Fruit fly (Drosophila melanogaster) whole organism, embryonic: ENCODE measurements around the gene dmrt11E.

Experiments used
- Aef1 ChIP-seq: fragments of 200-800 bp; sonication (Bioruptor generic); IDR thresholded peaks from 3 replicates; pipeline ENCODE4 v1.3.6; 2022; ENCODE audit warnings: missing biosample characterization, missing genetic modification characterization
- CG10462 ChIP-seq: fragments of 200-800 bp; sonication (Bioruptor generic); optimal IDR thresholded peaks from 2 replicates; lab custom pipeline; 2016; ENCODE audit warnings: missing biosample characterization, missing genetic modification characterization
- CG11093 ChIP-seq: fragments of 200-800 bp; sonication (Bioruptor generic); IDR thresholded peaks from 3 replicates; pipeline ENCODE4 v1.3.6; 2022; ENCODE audit warnings: missing biosample characterization, missing genetic modification characterization
- CG13123 ChIP-seq: fragments of 200-800 bp; sonication (Bioruptor generic); optimal IDR thresholded peaks from 2 replicates; lab custom pipeline; 2016; ENCODE audit warnings: missing biosample characterization, missing genetic modification characterization
- CG14014 ChIP-seq: fragments of 200-800 bp; sonication (Bioruptor generic); IDR thresholded peaks from 2 replicates; pipeline ENCODE4 v1.3.6; 2022; ENCODE audit warnings: missing biosample characterization, missing genetic modification characterization
- CG15514 ChIP-seq: fragments of 200-800 bp; sonication (Bioruptor generic); optimal IDR thresholded peaks from 3 replicates; lab custom pipeline; 2017; ENCODE audit warnings: missing biosample characterization, missing genetic modification characterization, mild to moderate bottlenecking, moderate library complexity, missing genetic modification reagents
- CG15601 ChIP-seq: fragments of 200-800 bp; sonication (Bioruptor generic); optimal IDR thresholded peaks from 3 replicates; lab custom pipeline; 2019; ENCODE audit warnings: missing biosample characterization, mild to moderate bottlenecking, missing genetic modification characterization, moderate library complexity
- CG1602 ChIP-seq: fragments of 200-800 bp; sonication (Bioruptor generic); optimal IDR thresholded peaks from 3 replicates; lab custom pipeline; 2016; ENCODE audit warnings: missing biosample characterization, missing genetic modification characterization
- CG16813 ChIP-seq: fragments of 200-800 bp; sonication (Bioruptor generic); IDR thresholded peaks from 3 replicates; pipeline ENCODE4 v1.3.6; 2022; ENCODE audit warnings: missing biosample characterization, missing genetic modification characterization; ENCODE audit not compliant: partially characterized antibody
- CG17328 ChIP-seq: fragments of 200-800 bp; sonication (Bioruptor generic); IDR thresholded peaks from 2 replicates; pipeline ENCODE4 v1.3.6; 2022; ENCODE audit warnings: missing biosample characterization, missing genetic modification characterization
- CG30403 ChIP-seq: fragments of 200-800 bp; sonication (Bioruptor generic); optimal IDR thresholded peaks from 3 replicates; lab custom pipeline; 2016; ENCODE audit warnings: missing biosample characterization, missing genetic modification characterization
- CG31224 ChIP-seq: fragments of 200-800 bp; sonication (Bioruptor generic); IDR thresholded peaks from 2 replicates; pipeline ENCODE4 v1.3.6; 2022; ENCODE audit warnings: missing biosample characterization, missing genetic modification characterization
- CG34422 ChIP-seq: fragments of 200-800 bp; sonication (Bioruptor generic); IDR thresholded peaks from 3 replicates; pipeline ENCODE4 v1.3.6; 2022; ENCODE audit warnings: missing biosample characterization, missing genetic modification characterization
- CG4360 ChIP-seq: fragments of 200-800 bp; sonication (Bioruptor generic); IDR thresholded peaks from 2 replicates; pipeline ENCODE4 v1.3.6; 2022; ENCODE audit warnings: missing biosample characterization, missing genetic modification characterization
- CG5953 ChIP-seq: fragments of 200-800 bp; sonication (Bioruptor generic); IDR thresholded peaks from 2 replicates; pipeline ENCODE4 v1.3.6; 2022; ENCODE audit warnings: missing biosample characterization, missing genetic modification characterization
- CG6683 ChIP-seq: fragments of 200-800 bp; sonication (Bioruptor generic); optimal IDR thresholded peaks from 2 replicates; lab custom pipeline; 2017; ENCODE audit warnings: missing biosample characterization, mild to moderate bottlenecking, missing genetic modification characterization, missing genetic modification reagents
- CG8944 ChIP-seq: fragments of 200-800 bp; sonication (Bioruptor generic); optimal IDR thresholded peaks from 3 replicates; lab custom pipeline; 2016; ENCODE audit warnings: missing biosample characterization, missing genetic modification characterization
- CG9876 ChIP-seq: fragments of 200-800 bp; sonication (Bioruptor generic); optimal IDR thresholded peaks from 2 replicates; lab custom pipeline; 2016; ENCODE audit warnings: missing biosample characterization, missing genetic modification characterization
- D19A ChIP-seq: fragments of 200-800 bp; optimal IDR thresholded peaks from 3 replicates; lab custom pipeline; 2019; ENCODE audit warnings: missing biosample characterization, mild to moderate bottlenecking, missing genetic modification characterization, moderate library complexity
- Dll ChIP-seq: fragments of 200-800 bp; sonication (Bioruptor generic); IDR thresholded peaks from 4 replicates; pipeline ENCODE4 v1.3.6; 2022; ENCODE audit warnings: missing biosample characterization, missing genetic modification characterization; ENCODE audit not compliant: partially characterized antibody
- Doc3 ChIP-seq: fragments of 200-800 bp; sonication (Bioruptor generic); IDR thresholded peaks from 3 replicates; pipeline ENCODE4 v1.3.6; 2022; ENCODE audit warnings: missing biosample characterization, missing genetic modification characterization; ENCODE audit not compliant: partially characterized antibody
- Drgx ChIP-seq: fragments of 200-800 bp; sonication (Bioruptor generic); IDR thresholded peaks from 2 replicates; pipeline ENCODE4 v1.3.6; 2022; ENCODE audit warnings: missing biosample characterization, missing genetic modification characterization
- E2f2 ChIP-seq: fragments of 200-800 bp; sonication (Bioruptor generic); IDR thresholded peaks from 2 replicates; pipeline ENCODE4 v1.3.6; 2022; ENCODE audit warnings: missing biosample characterization, missing genetic modification characterization
- Fer1 ChIP-seq: fragments of 200-800 bp; sonication (Bioruptor generic); optimal IDR thresholded peaks from 2 replicates; lab custom pipeline; 2017; ENCODE audit warnings: missing biosample characterization, mild to moderate bottlenecking, missing genetic modification characterization
- Fer3 ChIP-seq: fragments of 200-800 bp; sonication (Bioruptor generic); optimal IDR thresholded peaks from 2 replicates; lab custom pipeline; 2018; ENCODE audit warnings: missing biosample characterization, mild to moderate bottlenecking, missing genetic modification characterization, moderate library complexity
- MBD-R2 ChIP-seq: fragments of 200-800 bp; sonication (Bioruptor generic); IDR thresholded peaks from 2 replicates; pipeline ENCODE4 v1.3.6; 2022; ENCODE audit warnings: missing biosample characterization, missing genetic modification characterization
- Max ChIP-seq: fragments of 200-800 bp; sonication (Bioruptor generic); optimal IDR thresholded peaks from 2 replicates; lab custom pipeline; 2016; ENCODE audit warnings: missing biosample characterization, mild to moderate bottlenecking, missing genetic modification characterization
- Meics ChIP-seq: fragments of 200-800 bp; sonication (Bioruptor generic); optimal IDR thresholded peaks from 2 replicates; lab custom pipeline; 2017; ENCODE audit warnings: missing biosample characterization, mild to moderate bottlenecking, missing genetic modification characterization
- NfI ChIP-seq: fragments of 200-800 bp; sonication (Bioruptor generic); optimal IDR thresholded peaks from 3 replicates; lab custom pipeline; 2018; ENCODE audit warnings: missing biosample characterization, mild to moderate bottlenecking, missing genetic modification characterization, moderate library complexity
- Pdp1 ChIP-seq, 2 experiments: fragments of 200-800 bp; sonication (Bioruptor generic); optimal IDR thresholded peaks; 3 replicates each; lab custom pipeline; 2016; ENCODE audit warnings: missing biosample characterization in 2 of 2, missing genetic modification characterization in 2 of 2, mild to moderate bottlenecking in 1 of 2, moderate library complexity in 1 of 2
- Ravus ChIP-seq: fragments of 200-800 bp; sonication (Bioruptor generic); IDR thresholded peaks from 2 replicates; pipeline ENCODE4 v1.3.6; 2022; ENCODE audit warnings: missing biosample characterization, missing genetic modification characterization
- Scr ChIP-seq: fragments of 200-800 bp; sonication (Bioruptor generic); IDR thresholded peaks from 2 replicates; pipeline ENCODE4 v1.3.6; 2022; ENCODE audit warnings: missing biosample characterization, missing genetic modification characterization; ENCODE audit not compliant: partially characterized antibody
- Sin3A ChIP-seq: fragments of >200 bp; optimal IDR thresholded peaks from 2 replicates; lab custom pipeline; 2018
- Ssrp ChIP-seq: fragments of 200-800 bp; sonication (Bioruptor generic); optimal IDR thresholded peaks from 2 replicates; lab custom pipeline; 2018; ENCODE audit warnings: missing biosample characterization, mild to moderate bottlenecking, missing genetic modification characterization, moderate library complexity
- Xrp1 ChIP-seq: fragments of 200-800 bp; sonication (Bioruptor generic); IDR thresholded peaks from 2 replicates; pipeline ENCODE4 v1.3.6; 2022; ENCODE audit warnings: missing biosample characterization, missing genetic modification characterization
- bsh ChIP-seq, 2 experiments: fragments of 200-800 bp; sonication (Bioruptor generic); optimal IDR thresholded peaks; 2 replicates each; lab custom pipeline; 2017 to 2018; ENCODE audit warnings: mild to moderate bottlenecking in 2 of 2, missing biosample characterization in 2 of 2, missing genetic modification characterization in 2 of 2, moderate library complexity in 1 of 2
- dan ChIP-seq: fragments of 200-800 bp; sonication (Bioruptor generic); IDR thresholded peaks from 2 replicates; pipeline ENCODE4 v1.3.6; 2022; ENCODE audit warnings: missing biosample characterization, missing genetic modification characterization
- dmrt11E ChIP-seq: fragments of 200-800 bp; sonication (Bioruptor generic); optimal IDR thresholded peaks from 3 replicates; lab custom pipeline; 2018; ENCODE audit warnings: missing biosample characterization, mild to moderate bottlenecking, missing genetic modification characterization, moderate library complexity
- dysf ChIP-seq: fragments of 200-800 bp; sonication (Bioruptor generic); IDR thresholded peaks from 3 replicates; pipeline ENCODE4 v1.3.6; 2022; ENCODE audit warnings: missing biosample characterization, missing genetic modification characterization
- eyg ChIP-seq: fragments of 200-800 bp; sonication (Bioruptor generic); optimal IDR thresholded peaks from 3 replicates; lab custom pipeline; 2016; ENCODE audit warnings: missing biosample characterization, missing genetic modification characterization
- fru ChIP-seq: fragments of >200 bp; optimal IDR thresholded peaks from 2 replicates; lab custom pipeline; 2017
- gem ChIP-seq: fragments of 200-800 bp; sonication (Bioruptor generic); optimal IDR thresholded peaks from 2 replicates; lab custom pipeline; 2019; ENCODE audit warnings: missing biosample characterization, mild to moderate bottlenecking, missing genetic modification characterization, moderate library complexity
- gsb-n ChIP-seq: fragments of 200-800 bp; sonication (Bioruptor generic); optimal IDR thresholded peaks from 3 replicates; lab custom pipeline; 2018; ENCODE audit warnings: missing biosample characterization, mild to moderate bottlenecking, missing genetic modification characterization
- hkb ChIP-seq, 2 experiments: fragments of 200-800 bp in 1 of 2; fragments of >200 bp in 1 of 2; sonication (Bioruptor generic) in 1 of 2; IDR thresholded peaks in 1 of 2; optimal IDR thresholded peaks in 1 of 2; 2 replicates each; pipeline versions ENCODE4 v1.3.6 to Lab custom; 2017 to 2022; ENCODE audit warnings: missing biosample characterization in 1 of 2, missing genetic modification characterization in 1 of 2
- jigr1 ChIP-seq: fragments of 200-800 bp; sonication (Bioruptor generic); IDR thresholded peaks from 3 replicates; pipeline ENCODE4 v1.3.6; 2022; ENCODE audit warnings: missing biosample characterization, missing genetic modification characterization
- nerfin-1 ChIP-seq: fragments of 200-800 bp; sonication (Bioruptor generic); optimal IDR thresholded peaks from 3 replicates; lab custom pipeline; 2019; ENCODE audit warnings: missing biosample characterization, mild to moderate bottlenecking, missing genetic modification characterization, moderate library complexity
- nerfin-2 ChIP-seq: fragments of 200-800 bp; sonication (Bioruptor generic); IDR thresholded peaks from 2 replicates; pipeline ENCODE4 v1.3.6; 2022; ENCODE audit warnings: missing biosample characterization, missing genetic modification characterization; ENCODE audit not compliant: partially characterized antibody
- otp ChIP-seq: fragments of 200-800 bp; sonication (Bioruptor generic); IDR thresholded peaks from 3 replicates; pipeline ENCODE4, ENCODE4 v1.3.6; 2022; ENCODE audit warnings: missing biosample characterization, missing genetic modification characterization
- slp2 ChIP-seq: fragments of 200-800 bp; sonication (Bioruptor generic); optimal IDR thresholded peaks from 2 replicates; lab custom pipeline; 2016; ENCODE audit warnings: missing biosample characterization, missing genetic modification characterization
- trem ChIP-seq: fragments of 200-800 bp; optimal IDR thresholded peaks from 3 replicates; lab custom pipeline; 2019; ENCODE audit warnings: missing biosample characterization, mild to moderate bottlenecking, missing genetic modification characterization, moderate library complexity
- z ChIP-seq: fragments of 200-800 bp; sonication (Bioruptor generic); IDR thresholded peaks from 3 replicates; pipeline ENCODE4 v1.3.6; 2022; ENCODE audit warnings: missing biosample characterization, missing genetic modification characterization

The dmrt11E gene

DNA sequence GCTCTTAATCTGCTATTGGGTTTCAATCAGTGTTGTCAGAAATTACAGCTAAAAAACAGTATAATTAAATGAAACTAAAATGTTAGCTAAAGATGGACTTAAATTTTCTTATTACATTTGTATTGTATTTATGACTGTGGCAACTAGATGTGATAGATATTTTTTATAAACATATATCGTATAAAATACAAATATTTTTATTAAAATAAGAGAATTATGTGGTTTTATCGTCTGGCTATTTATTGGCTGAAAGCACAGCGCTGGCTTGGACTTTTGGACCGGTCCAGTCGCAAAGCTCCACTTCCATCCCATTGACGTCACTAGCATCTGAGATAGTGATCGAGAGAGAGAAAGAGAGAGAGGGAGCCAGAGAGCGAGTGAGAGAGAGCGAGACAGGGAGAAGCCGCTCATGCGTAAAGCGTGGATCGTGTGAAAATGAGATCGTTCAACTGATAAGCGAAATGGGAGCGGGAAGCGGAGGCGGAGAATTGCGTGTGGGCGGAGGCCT is 48.6 kb upstream of the dmrt11E start (continued):
- TF ChIP-seq CG16813 (GFP tag; lab: Robert Waterston, UW) (no peak), CG9876 (no peak), Scr (GFP tag; lab: Robert Waterston, UW) (no peak), dan (GFP tag; lab: Robert Waterston, UW) (no peak), otp (GFP tag; lab: Robert Waterston, UW) (no peak), Aef1 (GFP tag; lab: Robert Waterston, UW) (no peak), z (GFP tag; lab: Robert Waterston, UW) (no peak), Sin3A (no peak), Fer3 (peak; percentile 51), nerfin-2 (GFP tag; lab: Robert Waterston, UW) (no peak), CG31224 (GFP tag; lab: Robert Waterston, UW) (no peak), hkb (optimal IDR thresholded peaks at IDR 0.05; lab: Kevin White, UChicago) (no peak), hkb (GFP tag; IDR thresholded peaks at IDR 0.05; lab: Robert Waterston, UW) (no peak), gsb-n (tag; lab: Kevin White, UChicago) (peak; percentile 22), trem (tag; lab: Kevin White, UChicago) (no peak), CG8944 (GFP tag; lab: Kevin White, UChicago) (no peak), Meics (GFP tag; lab: Kevin White, UChicago) (peak; percentile 55), dmrt11E (tag; lab: Kevin White, UChicago) (no peak), MBD-R2 (GFP tag; lab: Robert Waterston, UW) (no peak; the same call in 1 of the 2 replicates), CG10462 (GFP tag; lab: Kevin White, UChicago) (no peak), CG4360 (GFP tag; lab: Robert Waterston, UW) (no peak), nerfin-1 (tag; lab: Kevin White, UChicago) (no peak), fru (no peak), CG11093 (no peak), E2f2 (GFP tag; lab: Robert Waterston, UW) (no peak), gem (tag; lab: Kevin White, UChicago) (peak; percentile 61), CG5953 (GFP tag; lab: Robert Waterston, UW) (no peak), CG17328 (GFP tag; lab: Robert Waterston, UW) (no peak), CG13123 (no peak), jigr1 (GFP tag; lab: Robert Waterston, UW) (no peak), CG1602 (no peak), Doc3 (GFP tag; lab: Robert Waterston, UW) (no peak), D19A (tag; lab: Kevin White, UChicago) (peak; percentile 48), dysf (GFP tag; lab: Robert Waterston, UW) (no peak; the same call in 2 of the 3 replicates), CG34422 (no peak), CG15514 (peak; percentile 28), Dll (no peak), eyg (GFP tag; lab: Kevin White, UChicago) (no peak), CG14014 (GFP tag; lab: Robert Waterston, UW) (no peak), Pdp1 (GFP tag; optimal IDR thresholded peaks at IDR 0.05; lab: Kevin White, UChicago) (no peak), CG30403 (GFP tag; lab: Kevin White, UChicago) (peak; percentile 38), slp2 (GFP tag; lab: Kevin White, UChicago) (no peak), CG15601 (tag; lab: Kevin White, UChicago) (peak; percentile 91), Xrp1 (GFP tag; lab: Robert Waterston, UW) (no peak), Max (GFP tag; lab: Kevin White, UChicago) (no peak), Ssrp (tag; lab: Kevin White, UChicago) (no peak), CG6683 (GFP tag; lab: Kevin White, UChicago) (peak; percentile 28), bsh (GFP tag; optimal IDR thresholded peaks at IDR 0.05; lab: Kevin White, UChicago) (peak; percentile 20 to 88), Drgx (GFP tag; lab: Robert Waterston, UW) (peak; percentile 81), Fer1 (GFP tag; lab: Kevin White, UChicago) (peak; percentile 65), NfI (peak; percentile 36), Ravus (GFP tag; lab: Robert Waterston, UW) (no peak)
